Worm (Caenorhabditis elegans): ENCODE results near the gene hmgs-1.

Gene hmgs-1

ce11 chrV:5651905-5652304, 32.5 kb downstream of the hmgs-1 start:
- no peak for TF ChIP-seq set-16 (GFP tag; IDR thresholded peaks at IDR 0.05)
- TF ChIP-seq hmg-1.1 (GFP tag; IDR thresholded peaks at IDR 0.05) = no peak
- TF ChIP-seq zfp-2 (tag; optimal IDR thresholded peaks at IDR 0.05) = no peak
- TF ChIP-seq dmd-8 (GFP tag; IDR thresholded peaks at IDR 0.05) = no peak
- no peak for TF ChIP-seq ceh-62 (tag; optimal IDR thresholded peaks at IDR 0.05)
- TF ChIP-seq nhr-76 (tag; optimal IDR thresholded peaks at IDR 0.05) = no peak
- TF ChIP-seq ZK337.2 (GFP tag; IDR thresholded peaks at IDR 0.05) = no peak

- TF ChIP-seq nhr-28 (tag; optimal IDR thresholded peaks at IDR 0.05) (peak; percentile 75), nhr-42 (GFP tag; IDR thresholded peaks at IDR 0.05) (no peak), vab-7 (GFP tag; IDR thresholded peaks at IDR 0.05) (no peak), hlh-11 (tag; optimal IDR thresholded peaks at IDR 0.05) (peak; percentile 38), ceh-82 (tag; optimal IDR thresholded peaks at IDR 0.05) (no peak), ceh-44 (GFP tag; IDR thresholded peaks at IDR 0.05) (no peak), daf-19 (GFP tag; conservative IDR thresholded peaks at IDR 0.05) (no peak), fos-1 (tag; optimal IDR thresholded peaks at IDR 0.05) (no peak), dmd-9 (GFP tag; IDR thresholded peaks at IDR 0.05) (no peak), mdl-1 (tag; optimal IDR thresholded peaks at IDR 0.05) (peak in 1 of 2 experiments; percentile 4), F26F4.8 (GFP tag; conservative IDR thresholded peaks at IDR 0.05) (no peak), dmd-6 (GFP tag; IDR thresholded peaks at IDR 0.05) (peak; percentile 65), Y75B8A.6 (GFP tag; IDR thresholded peaks at IDR 0.05) (no peak), php-3 (GFP tag; IDR thresholded peaks at IDR 0.05) (no peak), tra-1 (GFP tag; IDR thresholded peaks at IDR 0.05) (no peak), skn-1 (tag; optimal IDR thresholded peaks at IDR 0.05) (no peak), mxl-3 (GFP tag; optimal IDR thresholded peaks at IDR 0.05) (peak; percentile 52), madf-9 (GFP tag; conservative IDR thresholded peaks at IDR 0.05) (no peak), pqm-1 (tag; optimal IDR thresholded peaks at IDR 0.05) (peak; percentile 77), unc-130 (GFP tag; optimal IDR thresholded peaks at IDR 0.05) (no peak), ceh-28 (tag; optimal IDR thresholded peaks at IDR 0.05) (no peak), mdt-29 (GFP tag; IDR thresholded peaks at IDR 0.05) (no peak), zfp-3 (GFP tag; conservative IDR thresholded peaks at IDR 0.05) (no peak)
Observed at ce11 chrV:5647359-5647758, 37.0 kb downstream of the hmgs-1 start, which contains the start of gene C14C11.4. Gene C14C11.4, plus strand, starts transcription at chrV:5647610.

- no peak for TF ChIP-seq pha-4 (GFP tag; IDR thresholded peaks at IDR 0.05)
- no peak for TF ChIP-seq pha-4 (tag; optimal IDR thresholded peaks at IDR 0.05)
- no peak for TF ChIP-seq ceh-20 (GFP tag; IDR thresholded peaks at IDR 0.05)
- no peak for TF ChIP-seq lin-29 (GFP tag; IDR thresholded peaks at IDR 0.05)
- TF ChIP-seq nhr-111 (GFP tag; optimal IDR thresholded peaks at IDR 0.05) = no peak
- TF ChIP-seq snpc-1.2 (GFP tag; IDR thresholded peaks at IDR 0.05) = no peak
- TF ChIP-seq nhr-11 (tag; optimal IDR thresholded peaks at IDR 0.05) = no peak
- TF ChIP-seq rbr-2 (tag; optimal IDR thresholded peaks at IDR 0.05) = no peak
- no peak for TF ChIP-seq spr-1 (tag; optimal IDR thresholded peaks at IDR 0.05)
- no peak for TF ChIP-seq F44E2.7 (GFP tag; IDR thresholded peaks at IDR 0.05)
Observed at ce11 chrV:5644171-5644570, 40.2 kb downstream of the hmgs-1 start, which contains the start of gene srx-117. Gene srx-117, plus strand, starts transcription at chrV:5644471.

All from whole organism, L4 larva.